Worm (Caenorhabditis elegans) whole organism, midembryonic: ENCODE measurements around the gene F38H4.6.

Experiments used
- T22C8.4 ChIP-seq: fragments of 200-800 bp; sonication (Bioruptor generic); IDR thresholded peaks from 2 replicates; pipeline ENCODE4 v1.3.6; 2022; ENCODE audit warnings: missing genetic modification characterization, missing compliant biosample characterization
- cog-1 ChIP-seq: sonication (generic microtip); optimal IDR thresholded peaks from 2 replicates; lab custom pipeline; 2016; ENCODE audit warnings: missing genetic modification characterization, missing compliant biosample characterization
- flt-1 ChIP-seq: fragments of 200-800 bp; sonication (Bioruptor generic); IDR thresholded peaks from 2 replicates; pipeline ENCODE4 v1.3.6; 2022; ENCODE audit warnings: missing genetic modification characterization, missing compliant biosample characterization
- med-1 ChIP-seq: sonication (generic microtip); optimal IDR thresholded peaks from 2 replicates; lab custom pipeline; 2017; ENCODE audit warnings: missing genetic modification characterization, mild to moderate bottlenecking, missing compliant biosample characterization, antibody characterized with exemption, missing genetic modification reagents; ENCODE audit not compliant: insufficient read depth
- ref-1 ChIP-seq: fragments of 200-800 bp; sonication (Bioruptor generic); conservative IDR thresholded peaks from 2 replicates; pipeline ENCODE4 v1.3.6; 2022; ENCODE audit warnings: missing genetic modification reagents, missing genetic modification characterization, missing compliant biosample characterization
- tab-1 ChIP-seq: fragments of 200-800 bp; sonication (Bioruptor generic); IDR thresholded peaks from 2 replicates; pipeline ENCODE4 v1.3.6; 2022; ENCODE audit warnings: missing genetic modification characterization, missing compliant biosample characterization
- ztf-23 ChIP-seq: fragments of 200-800 bp; sonication (Bioruptor generic); IDR thresholded peaks from 2 replicates; pipeline ENCODE4 v1.3.6; 2022; ENCODE audit warnings: missing genetic modification reagents, missing genetic modification characterization, missing compliant biosample characterization

DNA sequence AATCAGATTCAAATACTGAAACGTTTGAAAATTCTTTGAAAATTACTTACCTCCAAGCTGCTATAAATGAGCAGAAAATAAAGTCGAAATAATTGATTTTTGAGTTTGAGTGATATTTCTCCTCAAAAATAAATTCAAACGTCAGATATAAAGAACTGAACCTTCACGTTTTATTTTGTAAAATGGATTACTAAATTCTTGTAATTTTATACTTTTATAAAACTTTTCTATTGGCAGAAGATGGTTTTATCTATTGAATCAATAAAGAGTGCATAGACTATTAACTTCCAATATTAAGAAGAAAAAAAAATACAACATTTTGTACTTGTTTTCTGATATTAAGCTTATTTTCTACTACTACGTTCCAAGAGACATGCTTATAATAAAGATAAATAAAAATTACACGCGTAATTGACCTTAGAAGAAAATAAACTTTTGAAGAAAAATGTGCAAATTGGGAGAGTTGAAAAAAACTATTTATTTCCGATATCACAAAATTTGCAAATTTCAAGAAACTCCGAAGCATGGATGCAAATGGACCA lies at the start of gene F38H4.6, which contains the start of gene F38H4.4:
- no peak for TF ChIP-seq flt-1 (GFP tag; lab: Robert Waterston, UW)
- TF ChIP-seq ztf-23 (GFP tag; lab: Robert Waterston, UW) = no peak
- TF ChIP-seq T22C8.4 (GFP tag; lab: Robert Waterston, UW) = no peak
- TF ChIP-seq ref-1 = no peak
- no peak for TF ChIP-seq med-1 (GFP tag; lab: Kevin White, UChicago)
- TF ChIP-seq tab-1 (GFP tag; lab: Robert Waterston, UW) = no peak
- TF ChIP-seq cog-1 (tag; lab: Kevin White, UChicago) = no peak
